Worm (Caenorhabditis elegans): ENCODE measurements around the gene sav-1.

Gene sav-1

DNA sequence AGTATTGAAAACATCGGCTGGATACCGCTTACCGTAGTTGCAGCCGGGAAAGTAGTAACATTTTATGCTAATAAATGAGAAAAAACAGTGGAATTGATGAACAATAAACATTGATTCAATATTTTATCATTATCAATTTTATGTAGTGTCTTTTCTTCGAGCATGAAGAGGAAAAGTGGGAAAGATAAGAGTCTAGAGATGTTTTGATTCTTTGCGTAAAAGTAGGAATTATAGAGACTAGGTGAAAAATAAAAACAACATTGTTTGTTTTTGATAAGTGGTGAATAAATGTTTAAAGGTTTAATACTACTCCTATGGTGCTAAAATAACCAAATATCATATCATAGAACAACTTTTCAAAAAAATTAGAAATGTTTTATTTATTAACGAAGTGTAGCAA, 24.6 kb downstream of the sav-1 start:
- TF ChIP-seq fkh-10 (GFP tag; optimal IDR thresholded peaks at IDR 0.05) (no peak), elt-2 (tag; optimal IDR thresholded peaks at IDR 0.05) (peak; percentile 47), pqm-1 (tag; optimal IDR thresholded peaks at IDR 0.05) (no peak), ceh-82 (tag; optimal IDR thresholded peaks at IDR 0.05) (no peak), ceh-8 (GFP tag; optimal IDR thresholded peaks at IDR 0.05) (no peak), grh-1 (GFP tag; IDR thresholded peaks at IDR 0.05) (no peak), efl-3 (GFP tag; optimal IDR thresholded peaks at IDR 0.05) (no peak), elt-3 (tag; optimal IDR thresholded peaks at IDR 0.05) (no peak)

DNA sequence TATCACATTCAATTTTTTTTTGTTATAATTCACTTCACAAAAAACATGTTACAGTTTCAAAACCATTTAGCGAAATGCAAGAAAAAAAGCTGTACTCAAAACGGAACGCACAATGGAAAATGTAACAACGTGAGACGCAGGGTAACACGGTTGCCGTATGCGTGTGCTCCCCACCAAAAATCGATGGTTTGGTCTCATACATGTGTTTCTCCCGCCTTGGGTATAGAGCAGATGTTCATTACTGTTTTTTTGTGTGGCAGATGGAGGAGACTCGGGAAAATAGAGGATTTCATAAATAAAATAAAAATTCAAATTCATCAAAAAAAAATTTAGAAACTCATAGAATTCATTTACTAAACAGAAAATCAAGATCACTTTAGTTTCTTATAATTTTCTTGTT, 26.0 kb downstream of the sav-1 start, which contains the start of gene AH9.3:
TSS of gene AH9.3 (minus strand) at position 101 of the 400 bp plus-strand sequence.
- TF ChIP-seq irx-1 (tag; optimal IDR thresholded peaks at IDR 0.05): no peak
- no peak for TF ChIP-seq lsy-2 (tag; optimal IDR thresholded peaks at IDR 0.05)
- no peak for TF ChIP-seq ets-5 (GFP tag; IDR thresholded peaks at IDR 0.05)
- TF ChIP-seq ceh-63 (GFP tag; optimal IDR thresholded peaks at IDR 0.05): no peak
- TF ChIP-seq unc-62 (GFP tag; optimal IDR thresholded peaks at IDR 0.05): no peak
- no peak for TF ChIP-seq nhr-76 (tag; optimal IDR thresholded peaks at IDR 0.05)
- no peak for TF ChIP-seq nhr-77 (tag; optimal IDR thresholded peaks at IDR 0.05)
- TF ChIP-seq zag-1 (tag; optimal IDR thresholded peaks at IDR 0.05): no peak
- no peak for TF ChIP-seq egl-27 (tag; optimal IDR thresholded peaks at IDR 0.05)
- no peak for TF ChIP-seq nhr-85 (tag)
- no peak for TF ChIP-seq Y116A8C.19 (tag; optimal IDR thresholded peaks at IDR 0.05; ENCODE audit: borderline replicate concordance)
- no peak for TF ChIP-seq swsn-7 (tag; optimal IDR thresholded peaks at IDR 0.05)
- no peak for TF ChIP-seq C04F5.9 (tag; optimal IDR thresholded peaks at IDR 0.05)
- no peak for TF ChIP-seq jun-1 (tag; optimal IDR thresholded peaks at IDR 0.05)
- TF ChIP-seq nhr-11 (tag; optimal IDR thresholded peaks at IDR 0.05): no peak
- no peak for TF ChIP-seq ces-1 (GFP tag; optimal IDR thresholded peaks at IDR 0.05)

DNA sequence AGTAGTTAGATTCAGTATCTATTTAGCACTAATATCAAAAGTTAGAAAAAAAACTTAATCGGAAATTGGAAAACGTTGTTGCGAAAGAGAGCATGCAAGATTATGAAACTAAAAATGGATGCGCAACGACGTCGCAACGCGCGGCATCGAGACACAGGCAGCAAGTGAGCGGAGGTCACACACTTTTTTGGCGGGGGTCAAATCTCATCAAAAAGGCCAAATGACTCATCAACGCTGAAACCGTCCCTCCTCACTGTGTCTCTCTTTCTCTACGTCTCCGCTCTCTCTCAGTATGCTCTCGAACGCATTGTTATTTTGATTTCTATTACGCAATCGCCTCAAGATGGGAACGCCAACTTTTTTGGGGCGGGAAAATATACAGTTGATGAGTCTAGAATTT, 28.6 kb downstream of the sav-1 start:
- TF ChIP-seq lin-13 (GFP tag; optimal IDR thresholded peaks at IDR 0.05) (no peak), lin-14 (GFP tag; optimal IDR thresholded peaks at IDR 0.05) (peak; percentile 10), snu-23 (GFP tag; optimal IDR thresholded peaks at IDR 0.05) (no peak), skn-1 (tag; optimal IDR thresholded peaks at IDR 0.05) (peak; percentile 88), ets-5 (GFP tag; IDR thresholded peaks at IDR 0.05) (no peak), elt-2 (tag; optimal IDR thresholded peaks at IDR 0.05) (no peak), ceh-82 (tag; optimal IDR thresholded peaks at IDR 0.05) (peak in 1 of 3 experiments; percentile 26), mep-1 (tag; optimal IDR thresholded peaks at IDR 0.05) (no peak), efl-3 (GFP tag; optimal IDR thresholded peaks at IDR 0.05) (no peak), F16B12.6 (tag; optimal IDR thresholded peaks at IDR 0.05) (no peak), unc-98 (GFP tag; IDR thresholded peaks at IDR 0.05) (no peak), grh-1 (GFP tag; IDR thresholded peaks at IDR 0.05) (no peak)

DNA sequence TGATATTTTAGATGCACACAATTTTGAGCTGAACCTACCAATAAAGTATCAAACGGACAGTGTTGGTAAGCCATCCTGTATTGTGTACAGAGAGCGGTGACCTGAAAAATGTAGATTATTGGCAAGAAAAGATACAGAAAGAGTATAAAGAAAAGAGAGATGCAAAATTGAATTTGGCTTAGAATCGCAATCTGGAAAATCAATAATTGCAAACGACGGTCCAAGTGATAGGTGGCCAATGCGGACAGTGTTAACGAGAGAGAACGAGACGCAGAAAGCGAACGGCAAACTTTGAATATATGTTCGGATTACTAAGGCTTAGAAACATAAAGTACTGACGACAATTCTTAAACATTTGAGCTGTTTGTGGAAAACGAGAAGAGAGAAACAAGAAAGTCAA, 29.0 kb downstream of the sav-1 start, which contains the start of gene crn-4:
TSS of gene crn-4 (minus strand) at position 101 of the 400 bp plus-strand sequence.
- no peak for TF ChIP-seq blmp-1 (tag; optimal IDR thresholded peaks at IDR 0.05)
- no peak for TF ChIP-seq nhr-71 (tag; optimal IDR thresholded peaks at IDR 0.05)
- TF ChIP-seq fos-1 (tag; optimal IDR thresholded peaks at IDR 0.05): no peak
- TF ChIP-seq mdl-1 (tag; optimal IDR thresholded peaks at IDR 0.05): no peak
- TF ChIP-seq grh-1 (GFP tag; IDR thresholded peaks at IDR 0.05): no peak
- TF ChIP-seq lin-13 (GFP tag; optimal IDR thresholded peaks at IDR 0.05): no peak
- TF ChIP-seq ceh-8 (GFP tag; optimal IDR thresholded peaks at IDR 0.05): no peak
- no peak for TF ChIP-seq mef-2 (tag; optimal IDR thresholded peaks at IDR 0.05)
- no peak for TF ChIP-seq alr-1 (tag; optimal IDR thresholded peaks at IDR 0.05; ENCODE audit: borderline replicate concordance)
- no peak for TF ChIP-seq xbp-1 (tag; optimal IDR thresholded peaks at IDR 0.05)
- TF ChIP-seq ceh-82 (tag; optimal IDR thresholded peaks at IDR 0.05): no peak
- TF ChIP-seq F16B12.6 (tag; optimal IDR thresholded peaks at IDR 0.05): no peak
- no peak for TF ChIP-seq lin-14 (GFP tag; optimal IDR thresholded peaks at IDR 0.05)
- TF ChIP-seq irx-1 (tag; optimal IDR thresholded peaks at IDR 0.05): no peak
- no peak for TF ChIP-seq nhr-76 (tag; optimal IDR thresholded peaks at IDR 0.05)
- TF ChIP-seq C34B4.2 (tag; optimal IDR thresholded peaks at IDR 0.05): no peak
- TF ChIP-seq unc-62 (GFP tag; optimal IDR thresholded peaks at IDR 0.05): no peak
- TF ChIP-seq isw-1 (GFP tag; IDR thresholded peaks at IDR 0.05): no peak
- no peak for TF ChIP-seq swsn-7 (tag; optimal IDR thresholded peaks at IDR 0.05)
- no peak for TF ChIP-seq nhr-19 (GFP tag; conservative IDR thresholded peaks at IDR 0.05)

Measured in whole organism, L1 larva.